Fruit fly (Drosophila melanogaster) whole organism, embryonic: Measurements from ENCODE around the gene Nep7.

Experiments
- B-H2 ChIP-seq: fragments of 200-800 bp; sonication (Bioruptor generic); optimal IDR thresholded peaks from 2 replicates; lab custom pipeline; 2018; ENCODE audit warnings: missing biosample characterization, mild to moderate bottlenecking, missing genetic modification characterization
- CG10267 ChIP-seq: fragments of 200-800 bp; sonication (Bioruptor generic); optimal IDR thresholded peaks from 2 replicates; lab custom pipeline; 2018; ENCODE audit warnings: missing biosample characterization, mild to moderate bottlenecking, missing genetic modification characterization, moderate library complexity
- CG10543 ChIP-seq: fragments of 200-800 bp; sonication (Bioruptor generic); optimal IDR thresholded peaks from 3 replicates; lab custom pipeline; 2017; ENCODE audit warnings: missing biosample characterization, mild to moderate bottlenecking, missing genetic modification characterization, moderate library complexity
- CG12391 ChIP-seq: fragments of 200-800 bp; sonication (Bioruptor generic); optimal IDR thresholded peaks from 3 replicates; lab custom pipeline; 2018; ENCODE audit warnings: missing biosample characterization, mild to moderate bottlenecking, missing genetic modification characterization, moderate library complexity
- CG12942 ChIP-seq: fragments of 200-800 bp; sonication (Bioruptor generic); optimal IDR thresholded peaks from 3 replicates; lab custom pipeline; 2016; ENCODE audit warnings: missing biosample characterization, missing genetic modification characterization
- CG13424 ChIP-seq: fragments of 200-800 bp; sonication (Bioruptor generic); optimal IDR thresholded peaks from 2 replicates; lab custom pipeline; 2019; ENCODE audit warnings: missing biosample characterization, mild to moderate bottlenecking, missing genetic modification characterization, moderate library complexity
- CG13624 ChIP-seq: fragments of 200-800 bp; sonication (Bioruptor generic); optimal IDR thresholded peaks from 2 replicates; lab custom pipeline; 2016; ENCODE audit warnings: missing biosample characterization, missing genetic modification characterization
- CG32532 ChIP-seq: fragments of 200-800 bp; sonication (Bioruptor generic); IDR thresholded peaks from 2 replicates; pipeline ENCODE4 v1.3.6; 2022; ENCODE audit warnings: missing biosample characterization, missing genetic modification characterization
- CG3995 ChIP-seq: fragments of 200-800 bp; sonication (Bioruptor generic); optimal IDR thresholded peaks from 3 replicates; lab custom pipeline; 2016; ENCODE audit warnings: missing biosample characterization, missing genetic modification characterization
- CG42726 ChIP-seq: fragments of 200-800 bp; sonication (Bioruptor generic); IDR thresholded peaks from 2 replicates; pipeline ENCODE4 v1.3.6; 2022; ENCODE audit warnings: missing biosample characterization, missing genetic modification characterization; ENCODE audit not compliant: partially characterized antibody
- CG4360 ChIP-seq: fragments of 200-800 bp; sonication (Bioruptor generic); IDR thresholded peaks from 2 replicates; pipeline ENCODE4 v1.3.6; 2022; ENCODE audit warnings: missing biosample characterization, missing genetic modification characterization
- CG4707 ChIP-seq: fragments of 200-800 bp; sonication (Bioruptor generic); optimal IDR thresholded peaks from 2 replicates; lab custom pipeline; 2018; ENCODE audit warnings: missing biosample characterization, mild to moderate bottlenecking, missing genetic modification characterization, moderate library complexity
- CG5180 ChIP-seq: fragments of 200-800 bp; sonication (Bioruptor generic); optimal IDR thresholded peaks from 3 replicates; lab custom pipeline; 2017; ENCODE audit warnings: missing biosample characterization, missing genetic modification characterization, mild to moderate bottlenecking, moderate library complexity, missing genetic modification reagents
- CG8089 ChIP-seq: fragments of 200-800 bp; sonication (Bioruptor generic); optimal IDR thresholded peaks from 3 replicates; lab custom pipeline; 2016; ENCODE audit warnings: missing biosample characterization, missing genetic modification characterization
- CG8359 ChIP-seq: fragments of 200-800 bp; sonication (Bioruptor generic); optimal IDR thresholded peaks from 2 replicates; lab custom pipeline; 2017; ENCODE audit warnings: missing biosample characterization, mild to moderate bottlenecking, missing genetic modification characterization, borderline replicate concordance
- CG9609 ChIP-seq: fragments of 200-800 bp; sonication (Bioruptor generic); optimal IDR thresholded peaks from 3 replicates; lab custom pipeline; 2016; ENCODE audit warnings: missing biosample characterization, missing genetic modification characterization
- Ets97D ChIP-seq: fragments of 200-800 bp; sonication (Bioruptor generic); optimal IDR thresholded peaks from 3 replicates; lab custom pipeline; 2016; ENCODE audit warnings: missing biosample characterization, missing genetic modification characterization
- HLH3B ChIP-seq: fragments of 200-800 bp; sonication (Bioruptor generic); IDR thresholded peaks from 2 replicates; pipeline ENCODE4 v1.3.6; 2022; ENCODE audit warnings: missing biosample characterization, missing genetic modification characterization
- Pdp1 ChIP-seq, 2 experiments: fragments of 200-800 bp; sonication (Bioruptor generic); optimal IDR thresholded peaks; 3 replicates each; lab custom pipeline; 2016; ENCODE audit warnings: missing biosample characterization in 2 of 2, missing genetic modification characterization in 2 of 2, mild to moderate bottlenecking in 1 of 2, moderate library complexity in 1 of 2
- Ravus ChIP-seq: fragments of 200-800 bp; sonication (Bioruptor generic); IDR thresholded peaks from 2 replicates; pipeline ENCODE4 v1.3.6; 2022; ENCODE audit warnings: missing biosample characterization, missing genetic modification characterization
- TFAM ChIP-seq: fragments of 200-800 bp; sonication (Bioruptor generic); optimal IDR thresholded peaks from 2 replicates; lab custom pipeline; 2017; ENCODE audit warnings: missing biosample characterization, missing genetic modification characterization, inconsistent platforms
- amos ChIP-seq: fragments of 200-800 bp; sonication (Bioruptor generic); IDR thresholded peaks from 2 replicates; pipeline ENCODE4 v1.3.6; 2022; ENCODE audit warnings: missing biosample characterization, missing genetic modification characterization; ENCODE audit not compliant: partially characterized antibody
- bab2 ChIP-seq: fragments of 200-800 bp; sonication (Bioruptor generic); optimal IDR thresholded peaks from 2 replicates; lab custom pipeline; 2016; ENCODE audit warnings: missing biosample characterization, missing genetic modification characterization
- cg ChIP-seq: fragments of 200-800 bp; sonication (Bioruptor generic); optimal IDR thresholded peaks from 3 replicates; lab custom pipeline; 2019; ENCODE audit warnings: missing biosample characterization, mild to moderate bottlenecking, missing genetic modification characterization, moderate library complexity
- corto ChIP-seq: fragments of 200-800 bp; sonication (Bioruptor generic); optimal IDR thresholded peaks from 2 replicates; lab custom pipeline; 2016; ENCODE audit warnings: missing biosample characterization, mild to moderate bottlenecking, missing genetic modification characterization, moderate library complexity
- disco-r ChIP-seq: fragments of 200-800 bp; sonication (Bioruptor generic); optimal IDR thresholded peaks from 2 replicates; lab custom pipeline; 2016; ENCODE audit warnings: missing biosample characterization, missing genetic modification characterization
- dpn ChIP-seq, 2 experiments: fragments of 200-800 bp; sonication (Bioruptor generic); optimal IDR thresholded peaks; 3 replicates each; lab custom pipeline; 2016; ENCODE audit warnings: missing biosample characterization in 2 of 2, missing genetic modification characterization in 2 of 2
- ems ChIP-seq: fragments of 200-800 bp; sonication (Bioruptor generic); optimal IDR thresholded peaks from 3 replicates; lab custom pipeline; 2016; ENCODE audit warnings: missing biosample characterization, missing genetic modification characterization
- exex ChIP-seq: fragments of 200-800 bp; sonication (Bioruptor generic); optimal IDR thresholded peaks from 4 replicates; lab custom pipeline; 2018; ENCODE audit warnings: missing biosample characterization, mild to moderate bottlenecking, missing genetic modification characterization, moderate library complexity
- fd102C ChIP-seq: fragments of 200-800 bp; sonication (Bioruptor generic); optimal IDR thresholded peaks from 2 replicates; lab custom pipeline; 2018; ENCODE audit warnings: missing biosample characterization, mild to moderate bottlenecking, missing genetic modification characterization, moderate library complexity
- gcm2 ChIP-seq: fragments of 200-800 bp; sonication (Bioruptor generic); optimal IDR thresholded peaks from 2 replicates; lab custom pipeline; 2016; ENCODE audit warnings: missing biosample characterization, missing genetic modification characterization
- gsb ChIP-seq: fragments of 200-800 bp; sonication (Bioruptor generic); IDR thresholded peaks from 2 replicates; pipeline ENCODE4 v1.3.6; 2022; ENCODE audit warnings: missing biosample characterization, missing genetic modification characterization
- hth ChIP-seq: fragments of >200 bp; optimal IDR thresholded peaks from 2 replicates; lab custom pipeline; 2017; ENCODE audit warnings: inconsistent platforms
- inv ChIP-seq: fragments of 200-800 bp; sonication (Bioruptor generic); IDR thresholded peaks from 2 replicates; pipeline ENCODE4 v1.3.6; 2022; ENCODE audit warnings: missing biosample characterization, missing genetic modification characterization; ENCODE audit not compliant: partially characterized antibody
- lov ChIP-seq, 2 experiments: fragments of 200-800 bp in 1 of 2; fragments of >200 bp in 1 of 2; sonication (Bioruptor generic) in 1 of 2; IDR thresholded peaks in 1 of 2; optimal IDR thresholded peaks in 1 of 2; 2 replicates in 1 of 2; 3 replicates in 1 of 2; pipeline versions ENCODE4 v1.3.6 to Lab custom; 2017 to 2022; ENCODE audit warnings: missing biosample characterization in 1 of 2, missing genetic modification characterization in 1 of 2
- oc ChIP-seq: fragments of 200-800 bp; sonication (Bioruptor generic); optimal IDR thresholded peaks from 2 replicates; lab custom pipeline; 2018; ENCODE audit warnings: missing biosample characterization, mild to moderate bottlenecking, missing genetic modification characterization, moderate library complexity
- org-1 ChIP-seq: fragments of 200-800 bp; sonication (Bioruptor generic); optimal IDR thresholded peaks from 2 replicates; lab custom pipeline; 2017; ENCODE audit warnings: missing biosample characterization, missing genetic modification characterization
- otp ChIP-seq: fragments of 200-800 bp; sonication (Bioruptor generic); IDR thresholded peaks from 3 replicates; pipeline ENCODE4, ENCODE4 v1.3.6; 2022; ENCODE audit warnings: missing biosample characterization, missing genetic modification characterization
- prd ChIP-seq, 3 experiments: fragments of >200 bp in 2 of 3; fragments of 200-800 bp in 1 of 3; sonication (Bioruptor generic) in 1 of 3; optimal IDR thresholded peaks in 2 of 3; IDR thresholded peaks in 1 of 3; 2 replicates in 2 of 3; 3 replicates in 1 of 3; pipeline versions ENCODE4 v1.3.6 to Lab custom; 2017 to 2022; ENCODE audit warnings: missing biosample characterization in 1 of 3, missing genetic modification characterization in 1 of 3
- psq ChIP-seq: fragments of 200-800 bp; sonication (Bioruptor generic); optimal IDR thresholded peaks from 2 replicates; lab custom pipeline; 2017; ENCODE audit warnings: missing biosample characterization, missing genetic modification characterization
- run ChIP-seq: fragments of 200-800 bp; sonication (Bioruptor generic); optimal IDR thresholded peaks from 3 replicates; lab custom pipeline; 2018; ENCODE audit warnings: missing biosample characterization, mild to moderate bottlenecking, missing genetic modification characterization
- sens ChIP-seq: fragments of 200-800 bp; sonication (Bioruptor generic); peaks from one replicate; lab custom pipeline; 2016; ENCODE audit warnings: missing biosample characterization, missing genetic modification characterization
- seq ChIP-seq: fragments of 200-800 bp; sonication (Bioruptor generic); IDR thresholded peaks from 2 replicates; pipeline ENCODE4 v1.3.6; 2022; ENCODE audit warnings: missing biosample characterization, missing genetic modification characterization
- sim ChIP-seq: fragments of 200-800 bp; sonication (Bioruptor generic); IDR thresholded peaks from 2 replicates; pipeline ENCODE4 v1.3.6; 2022; ENCODE audit warnings: missing biosample characterization, missing genetic modification characterization
- slbo ChIP-seq: fragments of 200-800 bp; sonication (Bioruptor generic); IDR thresholded peaks from 2 replicates; pipeline ENCODE4 v1.3.6; 2022; ENCODE audit warnings: missing biosample characterization, missing genetic modification characterization
- ssp ChIP-seq: fragments of 200-800 bp; sonication (Bioruptor generic); IDR thresholded peaks from 2 replicates; pipeline ENCODE4 v1.3.6; 2022; ENCODE audit warnings: missing biosample characterization, missing genetic modification characterization
- stc ChIP-seq: fragments of 200-800 bp; sonication (Bioruptor generic); IDR thresholded peaks from 2 replicates; pipeline ENCODE4 v1.3.6; 2022; ENCODE audit warnings: missing biosample characterization, missing genetic modification characterization
- sug ChIP-seq: fragments of 200-800 bp; optimal IDR thresholded peaks from 2 replicates; lab custom pipeline; 2019; ENCODE audit warnings: missing biosample characterization, mild to moderate bottlenecking, missing genetic modification characterization, moderate library complexity
- tx ChIP-seq: fragments of 200-800 bp; sonication (Bioruptor generic); optimal IDR thresholded peaks from 2 replicates; lab custom pipeline; 2016; ENCODE audit warnings: missing biosample characterization, missing genetic modification characterization
- zen ChIP-seq: fragments of 200-800 bp; sonication (Bioruptor generic); optimal IDR thresholded peaks from 3 replicates; lab custom pipeline; 2018; ENCODE audit warnings: missing biosample characterization, mild to moderate bottlenecking, missing genetic modification characterization, moderate library complexity
- zfh2 ChIP-seq: fragments of 200-800 bp; sonication (Bioruptor generic); optimal IDR thresholded peaks from 2 replicates; lab custom pipeline; 2016; ENCODE audit warnings: missing biosample characterization, missing genetic modification characterization

Gene Nep7

DNA sequence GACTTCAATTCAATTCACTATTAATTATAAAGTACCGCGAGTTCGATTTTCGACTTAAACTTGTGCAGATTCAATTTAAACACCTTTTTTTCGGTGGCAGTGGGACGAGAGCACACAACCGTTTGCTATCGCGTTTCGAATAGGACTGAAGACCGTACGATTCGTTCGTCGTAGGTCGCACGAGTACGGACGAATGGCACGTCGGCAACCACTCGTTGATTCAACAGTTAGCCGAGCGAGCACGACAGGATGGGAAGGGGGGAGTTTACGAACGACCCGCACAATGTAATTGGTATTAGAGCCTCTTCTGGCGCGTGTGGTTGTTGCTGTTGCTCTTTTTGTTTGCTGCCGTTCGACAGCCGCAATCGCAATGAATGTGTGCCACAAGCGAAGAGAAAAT is 49.0 kb upstream of the Nep7 start, which contains the start of gene CG34353 (continued):
- TF ChIP-seq cg (GFP tag; lab: Kevin White, UChicago), result no peak
- peak; percentile 59 for TF ChIP-seq oc (tag; lab: Kevin White, UChicago)
- no peak for TF ChIP-seq fd102C (GFP tag; lab: Kevin White, UChicago)
- TF ChIP-seq ssp (GFP tag; lab: Robert Waterston, UW), result no peak
- TF ChIP-seq gcm2 (GFP tag; lab: Kevin White, UChicago), result no peak
- no peak for TF ChIP-seq CG4707
- no peak for TF ChIP-seq CG12942 (GFP tag; lab: Kevin White, UChicago)
- peak; percentile 28; the same call in 1 of the 2 replicates for TF ChIP-seq amos (GFP tag; lab: Robert Waterston, UW)
- no peak for TF ChIP-seq disco-r (GFP tag; lab: Kevin White, UChicago)
- no peak for TF ChIP-seq sug (tag; lab: Kevin White, UChicago)
- peak; percentile 5 for TF ChIP-seq Ets97D
- TF ChIP-seq TFAM, result no peak
- no peak for TF ChIP-seq CG3995 (GFP tag; lab: Kevin White, UChicago)
- TF ChIP-seq prd (optimal IDR thresholded peaks at IDR 0.05; lab: Kevin White, UChicago), result no peak
- TF ChIP-seq prd (GFP tag; IDR thresholded peaks at IDR 0.05; lab: Robert Waterston, UW), result no peak
- no peak for TF ChIP-seq HLH3B (GFP tag; lab: Robert Waterston, UW)
- TF ChIP-seq B-H2 (GFP tag; lab: Kevin White, UChicago), result peak; percentile 59
- TF ChIP-seq CG10267 (tag; lab: Kevin White, UChicago), result no peak
- TF ChIP-seq slbo (GFP tag; lab: Robert Waterston, UW), result no peak; the same call in 1 of the 2 replicates
- TF ChIP-seq CG10543 (GFP tag; lab: Kevin White, UChicago), result no peak
- TF ChIP-seq Pdp1 (GFP tag; optimal IDR thresholded peaks at IDR 0.05; lab: Kevin White, UChicago), result no peak
- TF ChIP-seq org-1, result no peak
- no peak for TF ChIP-seq sim
- peak; percentile 17; the same call in 1 of the 3 replicates for TF ChIP-seq otp (GFP tag; lab: Robert Waterston, UW)
- no peak for TF ChIP-seq dpn (GFP tag; optimal IDR thresholded peaks at IDR 0.05; lab: Kevin White, UChicago)
- no peak for TF ChIP-seq lov (optimal IDR thresholded peaks at IDR 0.05; lab: Kevin White, UChicago)
- TF ChIP-seq lov (GFP tag; IDR thresholded peaks at IDR 0.05; lab: Robert Waterston, UW), result no peak
- peak; percentile 83 for TF ChIP-seq sens
- TF ChIP-seq bab2 (GFP tag; lab: Kevin White, UChicago), result no peak
- TF ChIP-seq CG12391 (tag; lab: Kevin White, UChicago), result peak; percentile 4
- no peak for TF ChIP-seq zfh2 (GFP tag; lab: Kevin White, UChicago)
- no peak for TF ChIP-seq CG42726
- TF ChIP-seq run, result no peak
- TF ChIP-seq CG9609 (GFP tag; lab: Kevin White, UChicago), result no peak
- TF ChIP-seq CG5180 (GFP tag; lab: Kevin White, UChicago), result peak; percentile 4
- TF ChIP-seq hth (lab: Kevin White, UChicago), result no peak
- no peak for TF ChIP-seq corto (GFP tag; lab: Kevin White, UChicago)
- no peak for TF ChIP-seq CG32532 (GFP tag; lab: Robert Waterston, UW)
- TF ChIP-seq tx, result no peak
- no peak for TF ChIP-seq CG13424 (tag; lab: Kevin White, UChicago)
- no peak for TF ChIP-seq seq (GFP tag; lab: Robert Waterston, UW)
- no peak for TF ChIP-seq CG8359
- TF ChIP-seq stc (GFP tag; lab: Robert Waterston, UW), result no peak
- TF ChIP-seq CG13624 (GFP tag; lab: Kevin White, UChicago), result no peak
- TF ChIP-seq CG8089 (GFP tag; lab: Kevin White, UChicago), result peak; percentile 0
- peak; percentile 1 for TF ChIP-seq psq (GFP tag; lab: Kevin White, UChicago)
- TF ChIP-seq CG4360 (GFP tag; lab: Robert Waterston, UW), result peak; percentile 58
- no peak for TF ChIP-seq gsb (GFP tag; lab: Robert Waterston, UW)
- TF ChIP-seq Ravus (GFP tag; lab: Robert Waterston, UW), result no peak
- peak; percentile 13 for TF ChIP-seq zen (tag; lab: Kevin White, UChicago)
- no peak for TF ChIP-seq exex
- TF ChIP-seq ems (GFP tag; lab: Kevin White, UChicago), result no peak
- TF ChIP-seq inv (GFP tag; lab: Robert Waterston, UW), result no peak; the same call in 1 of the 2 replicates
